Worm (Caenorhabditis elegans): Measurements from ENCODE around the gene ham-1.

ce11 chrIV:12560568-12560967, 18.6 kb downstream of the ham-1 start, which contains the start of gene snb-7:
- TF ChIP-seq ceh-31 (tag; optimal IDR thresholded peaks at IDR 0.05): no peak
- TF ChIP-seq K09A11.1 (tag; optimal IDR thresholded peaks at IDR 0.05; ENCODE audit: insufficient read depth): no peak
- TF ChIP-seq ama-1 (optimal IDR thresholded peaks at IDR 0.05): no peak

Data from whole organism, late embryonic.